Fruit fly (Drosophila melanogaster): ENCODE results near the gene Plod.

The Plod gene

dm6 chr3L:11169299-11170181 lies 36.3 kb downstream of the Plod start, which contains the start of the genes wls and Adck5:
TSS of gene wls (minus strand) at chr3L:11169625.
TSS of gene Adck5 (plus strand) at chr3L:11169817.
- TF ChIP-seq foxo (GFP tag; optimal IDR thresholded peaks at IDR 0.05) (peak in 1 of 2 experiments; percentile 30), dl (GFP tag; optimal IDR thresholded peaks at IDR 0.05; ENCODE audit: insufficient read depth in 1 of 2, partially characterized antibody in 2 of 2) (no peak), Hnf4 (GFP tag; optimal IDR thresholded peaks at IDR 0.05) (no peak), Sp1 (GFP tag; optimal IDR thresholded peaks at IDR 0.05) (peak; percentile 57), h (GFP tag; optimal IDR thresholded peaks at IDR 0.05) (peak; percentile 72), woc (GFP tag; optimal IDR thresholded peaks at IDR 0.05) (no peak), Jra (GFP tag; optimal IDR thresholded peaks at IDR 0.05) (no peak), dmrt93B (GFP tag; optimal IDR thresholded peaks at IDR 0.05) (peak; percentile 74), N (GFP tag; optimal IDR thresholded peaks at IDR 0.05) (no peak), Hr78 (GFP tag; optimal IDR thresholded peaks at IDR 0.05) (no peak), usp (GFP tag; optimal IDR thresholded peaks at IDR 0.05) (no peak), Myc (optimal IDR thresholded peaks at IDR 0.05) (no peak), tai (GFP tag; optimal IDR thresholded peaks at IDR 0.05) (no peak), OdsH (GFP tag; optimal IDR thresholded peaks at IDR 0.05) (peak; percentile 64), Rel (GFP tag; optimal IDR thresholded peaks at IDR 0.05) (no peak), Rel (tag; optimal IDR thresholded peaks at IDR 0.05) (no peak), psq (GFP tag; optimal IDR thresholded peaks at IDR 0.05) (peak; percentile 9), pan (optimal IDR thresholded peaks at IDR 0.05) (no peak), CG32264 (GFP tag; optimal IDR thresholded peaks at IDR 0.05) (no peak), fru (GFP tag; optimal IDR thresholded peaks at IDR 0.05) (peak; percentile 63), jim (GFP tag; optimal IDR thresholded peaks at IDR 0.05) (no peak), Vsx2 (GFP tag; optimal IDR thresholded peaks at IDR 0.05; ENCODE audit: partially characterized antibody) (no peak), GATAd (GFP tag; optimal IDR thresholded peaks at IDR 0.05) (no peak), CG9705 (GFP tag; optimal IDR thresholded peaks at IDR 0.05) (peak; percentile 56), Mio (GFP tag; optimal IDR thresholded peaks at IDR 0.05) (no peak), br (GFP tag; optimal IDR thresholded peaks at IDR 0.05) (peak; percentile 80), lola (GFP tag; optimal IDR thresholded peaks at IDR 0.05) (no peak), sage (GFP tag; optimal IDR thresholded peaks at IDR 0.05) (no peak), ey (GFP tag; optimal IDR thresholded peaks at IDR 0.05) (peak; percentile 15), HLH106 (tag; optimal IDR thresholded peaks at IDR 0.05) (peak; percentile 45), Dfd (GFP tag; optimal IDR thresholded peaks at IDR 0.05) (no peak), Hr83 (GFP tag; optimal IDR thresholded peaks at IDR 0.05; ENCODE audit: poor library complexity, severe bottlenecking) (peak; percentile 87), dsf (GFP tag; optimal IDR thresholded peaks at IDR 0.05; ENCODE audit: borderline replicate concordance) (no peak), CrebA (GFP tag; optimal IDR thresholded peaks at IDR 0.05; ENCODE audit: borderline replicate concordance) (no peak), sv (GFP tag; optimal IDR thresholded peaks at IDR 0.05) (no peak), rgr (GFP tag; optimal IDR thresholded peaks at IDR 0.05) (peak; percentile 82), brk (GFP tag; optimal IDR thresholded peaks at IDR 0.05) (no peak), Abd-B (GFP tag; optimal IDR thresholded peaks at IDR 0.05) (no peak), Dif (GFP tag; optimal IDR thresholded peaks at IDR 0.05; ENCODE audit: partially characterized antibody) (no peak)

- no peak for TF ChIP-seq psq (GFP tag; optimal IDR thresholded peaks at IDR 0.05)
- no peak for TF ChIP-seq Myc (optimal IDR thresholded peaks at IDR 0.05)
- no peak for TF ChIP-seq OdsH (GFP tag; optimal IDR thresholded peaks at IDR 0.05)
- no peak for TF ChIP-seq CG9705 (GFP tag; optimal IDR thresholded peaks at IDR 0.05)
- TF ChIP-seq sage (GFP tag; optimal IDR thresholded peaks at IDR 0.05): no peak
These were observed 40.9 kb downstream of the Plod start, which contains the start of gene Alg10 for dm6 chr3L:11164899-11165298. TSS of gene Alg10 (plus strand) at chr3L:11164971.
